Worm (Caenorhabditis elegans) whole organism, L4 larva: ENCODE data around the gene gtf-2H2C.

Experiments
- ceh-82 ChIP-seq: sonication (generic microtip); optimal IDR thresholded peaks from 2 replicates; lab custom pipeline; 2017; ENCODE audit warnings: missing biosample characterization, missing genetic modification characterization
- mep-1 ChIP-seq: fragments of 150-350 bp; sonication (generic microtip); optimal IDR thresholded peaks from 3 replicates; lab custom pipeline; 2014; ENCODE audit warnings: missing biosample characterization, missing genetic modification characterization
- unc-62 ChIP-seq, 3 experiments: fragments of 150-350 bp in 1 of 3; sonication (generic microtip); optimal IDR thresholded peaks in 2 of 3; peaks in 1 of 3; 1 replicate in 1 of 3; 2 replicates in 2 of 3; lab custom pipeline; 2014 to 2017; ENCODE audit warnings: missing biosample characterization in 3 of 3, missing genetic modification characterization in 3 of 3, missing genetic modification reagents in 3 of 3, missing genotype in 1 of 3

- no peak for TF ChIP-seq mep-1
- TF ChIP-seq ceh-82 (tag; lab: Kevin White, UChicago), result no peak
- no peak for TF ChIP-seq unc-62 (GFP tag; optimal IDR thresholded peaks at IDR 0.05 in 1 of 2; lab: Kevin White, UChicago)
- TF ChIP-seq unc-62 (tag; optimal IDR thresholded peaks at IDR 0.05; lab: Kevin White, UChicago), result no peak
These were observed 22.4 kb upstream of the gtf-2H2C start, which contains the start of gene vps-29 for ce11 chrIII:10112958-10113357.
